Worm (Caenorhabditis elegans): ENCODE results near the gene fbxb-25.

- TF ChIP-seq nhr-28 (tag; optimal IDR thresholded peaks at IDR 0.05) (no peak), bed-3 (GFP tag; optimal IDR thresholded peaks at IDR 0.05) (no peak), elt-3 (tag; optimal IDR thresholded peaks at IDR 0.05) (no peak), unc-62 (GFP tag; optimal IDR thresholded peaks at IDR 0.05) (no peak), sptf-1 (tag; optimal IDR thresholded peaks at IDR 0.05) (no peak), sem-2 (GFP tag; optimal IDR thresholded peaks at IDR 0.05) (no peak), lsy-2 (tag; optimal IDR thresholded peaks at IDR 0.05) (no peak), ces-1 (GFP tag; optimal IDR thresholded peaks at IDR 0.05) (no peak), nhr-12 (tag; optimal IDR thresholded peaks at IDR 0.05) (no peak), ztf-11 (tag; optimal IDR thresholded peaks at IDR 0.05) (no peak), unc-39 (tag; optimal IDR thresholded peaks at IDR 0.05) (no peak)
Measured at ce11 chrII:1706385-1706784, 22.5 kb downstream of the fbxb-25 start, which contains the start of gene sdz-18.
